Fruit fly (Drosophila melanogaster): Measurements from ENCODE around the gene CG32189.
A peak's percentile ranks its signal among the peaks of the same experiment; 100 is the strongest.

Gene CG32189

DNA sequence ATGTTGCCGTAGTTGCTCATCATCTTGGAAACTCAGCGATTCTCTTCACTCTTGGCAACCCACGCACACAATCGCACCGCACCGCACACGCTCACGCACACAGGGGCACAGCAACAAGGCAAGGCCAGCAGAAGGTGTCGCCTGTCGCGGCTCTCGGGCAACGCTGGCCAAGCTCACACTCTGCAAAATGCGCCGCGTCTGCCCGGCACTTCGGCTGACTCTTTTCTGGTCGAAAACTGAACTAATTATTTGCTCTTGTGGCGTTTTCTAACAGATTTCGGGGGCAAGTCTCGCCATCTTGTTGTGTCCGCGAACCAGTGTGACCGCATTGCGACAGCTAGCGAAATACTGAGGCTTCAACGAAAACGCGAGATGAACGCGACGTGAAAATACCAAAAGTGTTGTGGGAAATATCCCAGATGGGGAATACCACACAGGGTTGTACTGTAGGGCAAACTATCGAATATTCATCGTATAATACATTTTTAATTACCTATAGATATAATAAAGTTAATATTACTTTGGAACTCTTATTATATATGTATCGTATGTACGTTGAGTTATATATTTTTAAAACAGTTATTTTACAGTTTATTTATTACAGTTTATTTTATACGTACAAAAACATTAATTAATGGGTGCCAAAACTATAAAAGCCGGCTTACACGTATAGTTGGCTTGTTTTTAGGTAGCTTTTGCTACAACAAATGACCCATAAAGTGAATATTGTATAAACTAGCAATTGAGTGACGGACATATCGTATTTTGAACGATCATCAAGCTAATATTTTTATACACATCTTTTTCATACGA, 11.4 kb upstream of the CG32189 start, which contains the start of the genes MED19 and CG7430:
Gene MED19, minus strand, starts transcription at position 333 of the 813 bp plus-strand sequence.
Gene CG7430, plus strand, starts transcription at position 748 of the 813 bp plus-strand sequence.
- peak; percentile 8 for TF ChIP-seq pad (GFP tag; optimal IDR thresholded peaks at IDR 0.05)
- peak; percentile 26 for TF ChIP-seq CG33017 (tag; optimal IDR thresholded peaks at IDR 0.05)
- peak; percentile 58 for TF ChIP-seq Mnt (GFP tag; optimal IDR thresholded peaks at IDR 0.05)
- TF ChIP-seq kay (GFP tag; ENCODE audit: borderline replicate concordance), result no peak
- no peak for TF ChIP-seq ovo (GFP tag; optimal IDR thresholded peaks at IDR 0.05)
- peak; percentile 78 for TF ChIP-seq bab1 (GFP tag; optimal IDR thresholded peaks at IDR 0.05)
- no peak for TF ChIP-seq toe (GFP tag; optimal IDR thresholded peaks at IDR 0.05)
- TF ChIP-seq cic (GFP tag; optimal IDR thresholded peaks at IDR 0.05), result peak; percentile 50
- peak; percentile 38 for TF ChIP-seq CG14711 (tag; optimal IDR thresholded peaks at IDR 0.05)
- TF ChIP-seq tj (GFP tag; optimal IDR thresholded peaks at IDR 0.05), result peak; percentile 31
- peak; percentile 41 for TF ChIP-seq CG7101 (tag; optimal IDR thresholded peaks at IDR 0.05)

DNA sequence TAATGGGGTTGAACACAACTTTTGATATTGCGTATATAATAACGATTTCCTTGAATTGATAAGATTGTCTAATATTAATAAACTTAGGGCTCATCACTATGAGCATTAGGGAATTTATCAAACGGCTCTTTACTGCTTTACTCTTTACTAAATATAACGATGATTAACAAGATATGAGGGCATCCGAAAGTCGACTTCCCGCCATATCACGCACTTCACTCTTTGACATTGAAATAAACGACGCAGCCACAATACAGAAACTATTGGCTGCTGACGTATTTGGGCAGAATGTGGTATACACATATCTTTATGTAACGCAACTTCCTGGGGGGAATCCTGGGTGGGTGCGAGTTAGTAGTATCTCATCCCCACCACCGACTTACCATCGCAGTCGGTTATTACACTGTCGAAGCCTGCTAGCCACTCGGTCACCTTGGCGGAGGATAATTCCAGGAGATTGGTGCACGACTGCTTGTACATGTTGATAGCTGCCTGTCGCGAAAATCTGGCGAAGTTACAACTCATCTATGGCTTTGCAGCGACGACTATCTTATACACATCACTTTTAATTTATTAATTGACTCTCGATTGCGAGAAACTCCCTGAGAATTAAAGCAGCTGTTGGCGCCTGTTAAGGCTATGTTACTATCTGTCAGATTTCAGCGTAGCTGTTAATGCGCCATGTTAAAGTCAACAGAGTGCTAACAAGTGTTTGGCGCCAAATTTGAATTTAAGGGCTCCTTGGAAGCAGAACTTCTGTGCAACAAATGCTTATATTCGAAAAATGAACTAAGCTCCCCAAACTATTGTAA, 8.1 kb upstream of the CG32189 start, which contains the start of gene CG5567:
Gene CG5567, minus strand, starts transcription at position 653 of the 812 bp plus-strand sequence.
- TF ChIP-seq Crg-1 (GFP tag; optimal IDR thresholded peaks at IDR 0.05), result no peak
- peak; percentile 10 for TF ChIP-seq CG12768 (GFP tag; optimal IDR thresholded peaks at IDR 0.05)

DNA sequence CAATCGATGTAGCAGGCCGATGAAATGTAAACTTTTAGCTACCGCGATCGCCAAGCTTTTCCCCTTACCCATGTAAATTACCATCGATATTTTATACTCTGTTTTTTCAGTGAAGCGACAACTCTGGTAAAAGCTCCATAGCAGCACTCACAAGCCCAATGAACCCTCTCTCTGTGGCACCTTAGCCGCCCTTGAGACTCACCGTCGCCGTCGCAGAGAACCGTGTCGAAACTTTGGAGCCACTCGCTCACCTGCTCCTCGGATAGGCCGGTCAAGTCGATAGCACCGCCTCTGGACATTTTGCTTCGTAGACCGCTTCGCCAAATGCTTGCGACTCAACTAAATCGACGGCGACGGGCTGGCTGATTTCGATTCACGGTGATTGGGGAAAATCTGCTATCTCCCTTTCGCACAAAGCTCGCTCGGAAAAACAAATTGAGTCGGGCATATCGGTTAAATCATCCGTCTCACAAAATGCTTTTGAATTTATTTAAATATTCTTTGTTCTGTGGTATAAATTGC, 6.2 kb upstream of the CG32189 start, which contains the start of gene CG5577:
Gene CG5577, minus strand, starts transcription at position 343 of the 522 bp plus-strand sequence.
- TF ChIP-seq ovo (GFP tag; optimal IDR thresholded peaks at IDR 0.05) (no peak), cic (GFP tag; optimal IDR thresholded peaks at IDR 0.05) (peak; percentile 78), CG5204 (GFP tag; optimal IDR thresholded peaks at IDR 0.05) (no peak), Mnt (GFP tag; optimal IDR thresholded peaks at IDR 0.05) (peak; percentile 44), CG14711 (tag; optimal IDR thresholded peaks at IDR 0.05) (peak; percentile 95), Crg-1 (GFP tag; optimal IDR thresholded peaks at IDR 0.05) (no peak), pad (GFP tag; optimal IDR thresholded peaks at IDR 0.05) (peak; percentile 98), Hr96 (GFP tag; optimal IDR thresholded peaks at IDR 0.05) (peak; percentile 67), Clk (GFP tag; optimal IDR thresholded peaks at IDR 0.05) (peak; percentile 31), CG7045 (GFP tag; optimal IDR thresholded peaks at IDR 0.05) (peak; percentile 24), CG11617 (GFP tag; optimal IDR thresholded peaks at IDR 0.05) (peak; percentile 58), CG7101 (tag; optimal IDR thresholded peaks at IDR 0.05) (peak; percentile 60), tj (GFP tag; optimal IDR thresholded peaks at IDR 0.05) (peak; percentile 52), CG1620 (GFP tag; optimal IDR thresholded peaks at IDR 0.05) (no peak), CG12768 (GFP tag; optimal IDR thresholded peaks at IDR 0.05) (peak; percentile 83), toe (GFP tag; optimal IDR thresholded peaks at IDR 0.05) (peak; percentile 64), kay (GFP tag; ENCODE audit: borderline replicate concordance) (no peak), bab1 (GFP tag; optimal IDR thresholded peaks at IDR 0.05) (peak; percentile 69), CG33017 (tag; optimal IDR thresholded peaks at IDR 0.05) (peak; percentile 57), cnc (optimal IDR thresholded peaks at IDR 0.05) (peak in 1 of 2 experiments; percentile 75)

DNA sequence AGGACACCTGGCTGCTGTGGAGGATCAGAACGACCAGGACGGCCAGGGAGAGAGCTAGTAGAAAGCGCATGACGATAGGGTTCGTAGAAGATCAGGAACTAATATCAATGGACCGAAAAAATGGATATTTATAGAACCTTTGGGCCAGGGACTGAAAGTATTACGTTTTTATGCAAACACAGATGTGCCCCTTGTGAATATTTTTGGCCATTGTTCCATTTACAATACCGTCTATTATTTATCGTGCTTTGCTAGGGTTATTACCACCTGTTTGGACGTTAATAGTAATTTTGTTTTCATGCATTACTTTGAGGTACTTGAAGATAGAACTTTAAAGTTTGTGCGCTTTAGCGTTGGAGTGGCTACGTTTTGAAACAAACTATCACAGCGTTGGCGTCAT, 1.4 kb downstream of the CG32189 start, which contains the start of gene CG32188:
Gene CG32188, minus strand, starts transcription at position 101 of the 400 bp plus-strand sequence.
- TF ChIP-seq CG11617 (GFP tag; optimal IDR thresholded peaks at IDR 0.05) (no peak), CG5204 (GFP tag; optimal IDR thresholded peaks at IDR 0.05) (no peak), CG7045 (GFP tag; optimal IDR thresholded peaks at IDR 0.05) (no peak), Crg-1 (GFP tag; optimal IDR thresholded peaks at IDR 0.05) (no peak), CG7101 (tag; optimal IDR thresholded peaks at IDR 0.05) (no peak), Mnt (GFP tag; optimal IDR thresholded peaks at IDR 0.05) (no peak), cnc (optimal IDR thresholded peaks at IDR 0.05) (no peak), tj (GFP tag; optimal IDR thresholded peaks at IDR 0.05) (no peak), ovo (GFP tag; optimal IDR thresholded peaks at IDR 0.05) (no peak), CG1620 (GFP tag; optimal IDR thresholded peaks at IDR 0.05) (no peak)

DNA sequence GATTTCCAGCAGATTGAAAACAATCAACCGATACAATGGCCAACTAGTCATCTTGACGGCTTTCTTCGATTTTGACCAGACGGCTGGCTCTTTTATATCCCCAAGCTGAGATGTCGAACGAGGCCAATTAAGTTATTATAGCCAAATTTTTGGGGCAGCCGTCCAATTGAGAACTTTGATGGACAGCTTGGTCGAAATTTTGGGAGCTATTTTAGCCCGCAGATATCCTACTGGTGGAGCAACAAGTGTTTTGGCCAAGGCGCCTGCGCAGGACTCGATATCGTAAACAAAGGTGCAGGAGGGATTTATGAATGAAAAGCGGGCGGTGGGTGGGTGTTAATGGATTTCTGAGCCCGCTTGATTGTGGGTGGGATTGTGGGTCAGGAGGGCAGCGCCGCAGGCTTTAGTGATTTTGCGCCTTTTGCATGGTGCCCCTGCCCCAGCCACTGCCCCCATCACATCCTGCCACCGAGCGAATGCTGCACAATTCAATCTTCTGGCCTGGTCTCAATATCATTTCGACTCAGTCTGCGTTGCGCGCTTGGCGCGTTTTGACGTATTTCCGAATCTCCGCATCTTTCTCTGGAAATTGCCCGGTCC, 12.1 kb downstream of the CG32189 start, which contains the start of the genes Ir75c and Grd:
Gene Ir75c, minus strand, starts transcription at position 51 of the 600 bp plus-strand sequence.
Gene Grd, plus strand, starts transcription at position 550 of the 600 bp plus-strand sequence.
- TF ChIP-seq CG33017 (tag; optimal IDR thresholded peaks at IDR 0.05) (no peak), kay (GFP tag; ENCODE audit: borderline replicate concordance) (no peak), pad (GFP tag; optimal IDR thresholded peaks at IDR 0.05) (no peak), bab1 (GFP tag; optimal IDR thresholded peaks at IDR 0.05) (no peak), Hr96 (GFP tag; optimal IDR thresholded peaks at IDR 0.05) (no peak), toe (GFP tag; optimal IDR thresholded peaks at IDR 0.05) (no peak), CG7045 (GFP tag; optimal IDR thresholded peaks at IDR 0.05) (no peak), CG7101 (tag; optimal IDR thresholded peaks at IDR 0.05) (no peak), CG5204 (GFP tag; optimal IDR thresholded peaks at IDR 0.05) (no peak), cnc (optimal IDR thresholded peaks at IDR 0.05) (no peak), cic (GFP tag; optimal IDR thresholded peaks at IDR 0.05) (no peak), CG11617 (GFP tag; optimal IDR thresholded peaks at IDR 0.05) (no peak), tj (GFP tag; optimal IDR thresholded peaks at IDR 0.05) (no peak), Mnt (GFP tag; optimal IDR thresholded peaks at IDR 0.05) (no peak), CG14711 (tag; optimal IDR thresholded peaks at IDR 0.05) (no peak), CG1620 (GFP tag; optimal IDR thresholded peaks at IDR 0.05) (no peak), Crg-1 (GFP tag; optimal IDR thresholded peaks at IDR 0.05) (no peak), ovo (GFP tag; optimal IDR thresholded peaks at IDR 0.05) (no peak), CG12768 (GFP tag; optimal IDR thresholded peaks at IDR 0.05) (no peak), Clk (GFP tag; optimal IDR thresholded peaks at IDR 0.05) (no peak)
